Fruit fly (Drosophila melanogaster) whole organism, embryonic: ENCODE results near the gene NimC3.

Source experiments
- Awh ChIP-seq: fragments of 200-800 bp; sonication (Bioruptor generic); IDR thresholded peaks from 2 replicates; pipeline ENCODE4, ENCODE4 v1.3.6; 2022; ENCODE audit warnings: missing biosample characterization, missing genetic modification characterization
- Bgb ChIP-seq: fragments of 200-800 bp; sonication (Bioruptor generic); IDR thresholded peaks from 2 replicates; pipeline ENCODE4 v1.3.6; 2022; ENCODE audit warnings: missing biosample characterization, missing genetic modification characterization; ENCODE audit not compliant: partially characterized antibody
- CG10959 ChIP-seq: fragments of 200-800 bp; sonication (Bioruptor generic); IDR thresholded peaks from 2 replicates; pipeline ENCODE4 v1.3.6; 2022; ENCODE audit warnings: missing biosample characterization, missing genetic modification characterization
- CG11456 ChIP-seq: fragments of 200-800 bp; sonication (Bioruptor generic); IDR thresholded peaks from 3 replicates; pipeline ENCODE4 v1.3.6; 2022; ENCODE audit warnings: missing biosample characterization, missing genetic modification characterization
- CG12071 ChIP-seq: fragments of 200-800 bp; sonication (Bioruptor generic); optimal IDR thresholded peaks from 3 replicates; lab custom pipeline; 2018; ENCODE audit warnings: missing biosample characterization, mild to moderate bottlenecking, missing genetic modification characterization
- CG13123 ChIP-seq: fragments of 200-800 bp; sonication (Bioruptor generic); optimal IDR thresholded peaks from 2 replicates; lab custom pipeline; 2016; ENCODE audit warnings: missing biosample characterization, missing genetic modification characterization
- CG13775 ChIP-seq: fragments of 200-800 bp; sonication (Bioruptor generic); optimal IDR thresholded peaks from 3 replicates; lab custom pipeline; 2017; ENCODE audit warnings: missing biosample characterization, mild to moderate bottlenecking, missing genetic modification characterization
- CG14860 ChIP-seq: fragments of 200-800 bp; sonication (Bioruptor generic); IDR thresholded peaks from 3 replicates; pipeline ENCODE4 v1.3.6; 2022; ENCODE audit warnings: missing biosample characterization, missing genetic modification characterization; ENCODE audit not compliant: partially characterized antibody
- CG15696 ChIP-seq: fragments of 200-800 bp; sonication (Bioruptor generic); optimal IDR thresholded peaks from 2 replicates; lab custom pipeline; 2019; ENCODE audit warnings: missing biosample characterization, mild to moderate bottlenecking, missing genetic modification characterization, moderate library complexity
- CG16863 ChIP-seq: fragments of 200-800 bp; sonication (Bioruptor generic); optimal IDR thresholded peaks from 3 replicates; lab custom pipeline; 2016; ENCODE audit warnings: missing biosample characterization, missing genetic modification characterization
- CG17385 ChIP-seq: fragments of 200-800 bp; sonication (Bioruptor generic); optimal IDR thresholded peaks from 3 replicates; lab custom pipeline; 2018; ENCODE audit warnings: missing biosample characterization, mild to moderate bottlenecking, missing genetic modification characterization
- CG17612 ChIP-seq: fragments of 200-800 bp; sonication (Bioruptor generic); IDR thresholded peaks from 2 replicates; pipeline ENCODE4 v1.3.6; 2022; ENCODE audit warnings: missing biosample characterization, missing genetic modification characterization
- CG42726 ChIP-seq: fragments of 200-800 bp; sonication (Bioruptor generic); IDR thresholded peaks from 2 replicates; pipeline ENCODE4 v1.3.6; 2022; ENCODE audit warnings: missing biosample characterization, missing genetic modification characterization; ENCODE audit not compliant: partially characterized antibody
- CG4730 ChIP-seq: fragments of 200-800 bp; sonication (Bioruptor generic); IDR thresholded peaks from 2 replicates; pipeline ENCODE4 v1.3.6; 2022; ENCODE audit warnings: missing biosample characterization, missing genetic modification characterization
- CG6654 ChIP-seq: fragments of 200-800 bp; sonication (Bioruptor generic); optimal IDR thresholded peaks from 2 replicates; lab custom pipeline; 2017; ENCODE audit warnings: missing biosample characterization, mild to moderate bottlenecking, missing genetic modification characterization
- CG7271 ChIP-seq: fragments of 200-800 bp; sonication (Bioruptor generic); optimal IDR thresholded peaks from 2 replicates; lab custom pipeline; 2018; ENCODE audit warnings: missing biosample characterization, mild to moderate bottlenecking, missing genetic modification characterization, moderate library complexity
- D19A ChIP-seq: fragments of 200-800 bp; optimal IDR thresholded peaks from 3 replicates; lab custom pipeline; 2019; ENCODE audit warnings: missing biosample characterization, mild to moderate bottlenecking, missing genetic modification characterization, moderate library complexity
- D19B ChIP-seq: fragments of 200-800 bp; sonication (Bioruptor generic); optimal IDR thresholded peaks from 2 replicates; lab custom pipeline; 2017; ENCODE audit warnings: missing biosample characterization, mild to moderate bottlenecking, missing genetic modification characterization
- Dbx ChIP-seq: fragments of 200-800 bp; sonication (Bioruptor generic); IDR thresholded peaks from 3 replicates; pipeline ENCODE4 v1.3.6; 2022; ENCODE audit warnings: missing biosample characterization, missing genetic modification characterization
- Deaf1 ChIP-seq: fragments of 200-800 bp; optimal IDR thresholded peaks from 3 replicates; lab custom pipeline; 2019; ENCODE audit warnings: missing biosample characterization, mild to moderate bottlenecking, missing genetic modification characterization, moderate library complexity
- E2f1 ChIP-seq: fragments of 200-800 bp; sonication (Bioruptor generic); IDR thresholded peaks from 2 replicates; pipeline ENCODE4 v1.3.6; 2022; ENCODE audit warnings: missing biosample characterization, missing genetic modification characterization
- Ets65A ChIP-seq: fragments of 200-800 bp; sonication (Bioruptor generic); peaks from one replicate; lab custom pipeline; 2016; ENCODE audit warnings: missing biosample characterization, missing genetic modification characterization
- Fer1 ChIP-seq: fragments of 200-800 bp; sonication (Bioruptor generic); optimal IDR thresholded peaks from 2 replicates; lab custom pipeline; 2017; ENCODE audit warnings: missing biosample characterization, mild to moderate bottlenecking, missing genetic modification characterization
- Kr ChIP-seq: fragments of 200-800 bp; sonication (Bioruptor generic); optimal IDR thresholded peaks from 2 replicates; lab custom pipeline; 2017; ENCODE audit warnings: missing biosample characterization, mild to moderate bottlenecking, missing genetic modification characterization
- MTF-1 ChIP-seq: fragments of 200-800 bp; sonication (Bioruptor generic); optimal IDR thresholded peaks from 2 replicates; lab custom pipeline; 2018; ENCODE audit warnings: missing biosample characterization, mild to moderate bottlenecking, missing genetic modification characterization, borderline replicate concordance
- Trl ChIP-seq, 3 experiments: fragments of >200 bp in 2 of 3; fragments of 200-800 bp in 1 of 3; sonication (Bioruptor generic) in 1 of 3; optimal IDR thresholded peaks; 2 replicates in 1 of 3; 3 replicates in 2 of 3; lab custom pipeline; 2016 to 2017; ENCODE audit warnings: missing biosample characterization in 1 of 3, missing genetic modification characterization in 1 of 3
- YL-1 ChIP-seq: fragments of 200-800 bp; sonication (Bioruptor generic); optimal IDR thresholded peaks from 3 replicates; lab custom pipeline; 2017; ENCODE audit warnings: missing biosample characterization, mild to moderate bottlenecking, missing genetic modification characterization
- ab ChIP-seq: fragments of 200-800 bp; sonication (Bioruptor generic); optimal IDR thresholded peaks from 2 replicates; lab custom pipeline; 2016; ENCODE audit warnings: missing biosample characterization, missing genetic modification characterization
- abd-A ChIP-seq: fragments of 200-800 bp; sonication (Bioruptor generic); optimal IDR thresholded peaks from 3 replicates; lab custom pipeline; 2019; ENCODE audit warnings: missing biosample characterization, mild to moderate bottlenecking, missing genetic modification characterization, moderate library complexity
- bsh ChIP-seq, 2 experiments: fragments of 200-800 bp; sonication (Bioruptor generic); optimal IDR thresholded peaks; 2 replicates each; lab custom pipeline; 2017 to 2018; ENCODE audit warnings: mild to moderate bottlenecking in 2 of 2, missing biosample characterization in 2 of 2, missing genetic modification characterization in 2 of 2, moderate library complexity in 1 of 2
- caup ChIP-seq: fragments of 200-800 bp; sonication (Bioruptor generic); optimal IDR thresholded peaks from 3 replicates; lab custom pipeline; 2017; ENCODE audit warnings: missing biosample characterization, mild to moderate bottlenecking, missing genetic modification characterization, moderate library complexity; ENCODE audit not compliant: severe bottlenecking
- cg ChIP-seq: fragments of 200-800 bp; sonication (Bioruptor generic); optimal IDR thresholded peaks from 3 replicates; lab custom pipeline; 2019; ENCODE audit warnings: missing biosample characterization, mild to moderate bottlenecking, missing genetic modification characterization, moderate library complexity
- chif ChIP-seq, 2 experiments: fragments of 200-800 bp; sonication (Bioruptor generic); optimal IDR thresholded peaks; 3 replicates each; lab custom pipeline; 2016; ENCODE audit warnings: missing biosample characterization in 2 of 2, missing genetic modification characterization in 2 of 2
- ewg ChIP-seq: fragments of 200-800 bp; sonication (Bioruptor generic); optimal IDR thresholded peaks from 3 replicates; lab custom pipeline; 2017; ENCODE audit warnings: mild to moderate bottlenecking, missing biosample characterization, missing genetic modification reagents, missing genetic modification characterization
- gem ChIP-seq: fragments of 200-800 bp; sonication (Bioruptor generic); optimal IDR thresholded peaks from 2 replicates; lab custom pipeline; 2019; ENCODE audit warnings: missing biosample characterization, mild to moderate bottlenecking, missing genetic modification characterization, moderate library complexity
- grn ChIP-seq: fragments of 200-800 bp; sonication (Bioruptor generic); optimal IDR thresholded peaks from 3 replicates; lab custom pipeline; 2017; ENCODE audit warnings: missing biosample characterization, missing genetic modification characterization
- gsb ChIP-seq: fragments of 200-800 bp; sonication (Bioruptor generic); IDR thresholded peaks from 2 replicates; pipeline ENCODE4 v1.3.6; 2022; ENCODE audit warnings: missing biosample characterization, missing genetic modification characterization
- kay ChIP-seq: fragments of 200-800 bp; sonication (Bioruptor generic); optimal IDR thresholded peaks from 2 replicates; lab custom pipeline; 2016; ENCODE audit warnings: missing biosample characterization, missing genetic modification characterization
- klu ChIP-seq: fragments of 200-800 bp; sonication (Bioruptor generic); IDR thresholded peaks from 2 replicates; pipeline ENCODE4 v1.3.6; 2022; ENCODE audit warnings: missing biosample characterization, missing genetic modification characterization
- kni ChIP-seq: fragments of 200-800 bp; sonication (Bioruptor generic); optimal IDR thresholded peaks from 3 replicates; lab custom pipeline; 2017; ENCODE audit warnings: mild to moderate bottlenecking, missing biosample characterization, missing genetic modification reagents, missing genetic modification characterization
- lilli ChIP-seq: fragments of 200-800 bp; sonication (Bioruptor generic); optimal IDR thresholded peaks from 3 replicates; lab custom pipeline; 2016; ENCODE audit warnings: missing biosample characterization, missing genetic modification characterization
- rib ChIP-seq: fragments of 200-800 bp; sonication (Bioruptor generic); IDR thresholded peaks from 2 replicates; pipeline ENCODE4 v1.3.6; 2022; ENCODE audit warnings: missing biosample characterization, missing genetic modification characterization
- slbo ChIP-seq: fragments of 200-800 bp; sonication (Bioruptor generic); IDR thresholded peaks from 2 replicates; pipeline ENCODE4 v1.3.6; 2022; ENCODE audit warnings: missing biosample characterization, missing genetic modification characterization
- vvl ChIP-seq: fragments of 200-800 bp; sonication (Bioruptor generic); IDR thresholded peaks from 2 replicates; pipeline ENCODE4 v1.3.6; 2022; ENCODE audit warnings: missing biosample characterization, missing genetic modification characterization
- yki ChIP-seq: fragments of >200 bp; optimal IDR thresholded peaks from 3 replicates; lab custom pipeline; 2018
- zfh1 ChIP-seq: fragments of 200-800 bp; sonication (Bioruptor generic); IDR thresholded peaks from 3 replicates; pipeline ENCODE4 v1.3.6; 2022; ENCODE audit warnings: missing biosample characterization, missing genetic modification characterization
- zfh2 ChIP-seq: fragments of 200-800 bp; sonication (Bioruptor generic); optimal IDR thresholded peaks from 2 replicates; lab custom pipeline; 2016; ENCODE audit warnings: missing biosample characterization, missing genetic modification characterization

Gene NimC3

DNA sequence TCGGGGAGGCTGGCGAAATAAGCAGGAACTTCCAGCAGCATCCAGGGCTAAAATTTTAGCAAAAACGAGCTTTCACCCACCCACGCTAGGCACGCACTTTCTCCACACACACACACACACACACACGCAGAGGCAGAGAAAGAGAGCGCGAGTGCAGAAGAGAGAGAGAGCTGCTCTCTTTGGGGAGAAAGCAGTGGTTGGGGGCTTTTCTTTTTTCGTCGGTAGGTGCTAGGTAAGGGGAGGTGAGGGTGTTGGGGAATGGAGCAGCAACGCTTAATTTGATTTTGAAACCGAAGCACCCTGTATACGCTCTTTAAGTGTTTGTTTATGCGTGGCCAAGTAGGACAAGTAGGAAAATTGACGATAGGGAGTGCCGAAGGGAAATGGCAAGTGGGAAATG lies 34.3 kb upstream of the NimC3 start (continued):
- TF ChIP-seq CG17385 (GFP tag; lab: Kevin White, UChicago) (no peak), Trl (optimal IDR thresholded peaks at IDR 0.05; lab: Kevin White, UChicago) (peak; percentile 75 to 78), Trl (GFP tag; optimal IDR thresholded peaks at IDR 0.05; lab: Kevin White, UChicago) (no peak), Dbx (GFP tag; lab: Robert Waterston, UW) (no peak), CG10959 (GFP tag; lab: Robert Waterston, UW) (no peak), Deaf1 (tag; lab: Kevin White, UChicago) (peak; percentile 59), grn (GFP tag; lab: Kevin White, UChicago) (no peak), CG7271 (no peak), CG12071 (GFP tag; lab: Kevin White, UChicago) (no peak), CG42726 (no peak), zfh2 (GFP tag; lab: Kevin White, UChicago) (no peak), CG13123 (GFP tag; lab: Kevin White, UChicago) (no peak), klu (GFP tag; lab: Robert Waterston, UW) (no peak), bsh (GFP tag; optimal IDR thresholded peaks at IDR 0.05; lab: Kevin White, UChicago) (no peak), yki (lab: Kevin White, UChicago) (peak; percentile 18), vvl (GFP tag; lab: Robert Waterston, UW) (no peak), ewg (GFP tag; lab: Kevin White, UChicago) (peak; percentile 18), abd-A (peak; percentile 68)

DNA sequence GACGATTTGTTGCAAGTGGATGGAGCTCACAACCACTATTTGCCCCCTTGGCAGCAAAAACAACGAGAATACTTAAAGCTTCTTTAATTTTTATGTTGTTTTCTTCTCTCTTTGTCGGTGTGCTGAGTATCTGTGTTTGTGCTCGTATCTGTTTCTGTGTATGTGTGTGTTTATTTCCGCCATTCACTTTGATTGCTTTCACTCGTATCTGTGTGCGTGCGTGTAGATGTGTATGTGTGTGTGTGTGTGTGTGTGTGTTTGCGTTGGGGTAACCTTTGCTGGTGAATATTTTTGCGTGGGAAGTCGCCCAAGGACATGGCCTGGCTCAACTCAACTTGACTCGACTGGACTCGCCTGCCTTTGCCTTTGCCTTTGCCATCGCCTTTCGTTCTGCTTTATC lies 29.9 kb upstream of the NimC3 start:
- no peak for TF ChIP-seq Kr (GFP tag; lab: Kevin White, UChicago)
- TF ChIP-seq Trl (optimal IDR thresholded peaks at IDR 0.05; lab: Kevin White, UChicago), result peak in 1 of 2 experiments; percentile 43
- no peak for TF ChIP-seq Trl (GFP tag; optimal IDR thresholded peaks at IDR 0.05; lab: Kevin White, UChicago)
- TF ChIP-seq abd-A, result peak; percentile 94
- TF ChIP-seq kay (GFP tag; lab: Kevin White, UChicago), result no peak
- TF ChIP-seq Ets65A (GFP tag; lab: Kevin White, UChicago), result peak; percentile 67
- no peak for TF ChIP-seq D19B (GFP tag; lab: Kevin White, UChicago)
- peak; percentile 49 for TF ChIP-seq Deaf1 (tag; lab: Kevin White, UChicago)
- TF ChIP-seq caup (GFP tag; lab: Kevin White, UChicago), result no peak
- peak; percentile 70 for TF ChIP-seq cg (GFP tag; lab: Kevin White, UChicago)
- TF ChIP-seq CG11456 (GFP tag; lab: Robert Waterston, UW), result no peak
- TF ChIP-seq, all 482 proteins: peak for 5

DNA sequence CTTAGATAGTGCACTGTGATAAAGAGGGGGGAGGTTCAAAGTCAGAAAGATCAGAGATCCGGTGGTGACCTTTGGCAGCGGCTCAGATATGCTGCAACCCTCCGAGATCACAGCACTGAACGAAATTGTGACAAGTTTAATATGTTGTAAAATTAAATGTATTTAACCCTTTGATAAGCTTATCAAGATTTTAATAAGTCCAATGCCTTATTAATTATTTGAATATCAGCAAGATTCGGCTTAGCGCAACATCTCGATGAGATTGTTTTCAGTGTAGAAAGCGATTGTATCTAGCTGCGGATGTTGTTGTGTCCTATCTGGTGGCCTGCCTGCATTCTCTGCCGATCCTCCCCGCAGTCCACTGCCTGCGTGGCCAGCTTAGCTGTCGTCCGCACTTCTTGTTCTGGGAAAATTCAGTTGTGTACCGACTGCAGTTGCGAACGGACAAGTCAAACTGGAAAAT lies 27.2 kb upstream of the NimC3 start, which contains the start of gene NimC4:
TSS of gene NimC4 (plus strand) at position 413 of the 463 bp plus-strand sequence.
- TF ChIP-seq gem, result peak; percentile 88
- TF ChIP-seq CG17612 (GFP tag; lab: Robert Waterston, UW), result no peak
- TF ChIP-seq E2f1 (GFP tag; lab: Robert Waterston, UW), result 0 out of 2 replicates have a peak, but pooled peaks have one; percentile 48
- TF ChIP-seq abd-A, result no peak
- TF ChIP-seq CG4730 (GFP tag; lab: Robert Waterston, UW), result peak; percentile 68
- TF ChIP-seq CG13123 (GFP tag; lab: Kevin White, UChicago), result peak; percentile 56
- TF ChIP-seq CG6654 (GFP tag; lab: Kevin White, UChicago), result no peak
- TF ChIP-seq zfh1, result peak; percentile 96
- TF ChIP-seq slbo (GFP tag; lab: Robert Waterston, UW), result no peak
- TF ChIP-seq CG15696, result peak; percentile 99
- no peak for TF ChIP-seq gsb
- no peak for TF ChIP-seq YL-1 (GFP tag; lab: Kevin White, UChicago)
- peak; percentile 91 for TF ChIP-seq CG13775 (GFP tag; lab: Kevin White, UChicago)
- TF ChIP-seq Fer1 (GFP tag; lab: Kevin White, UChicago), result no peak
- no peak for TF ChIP-seq Bgb (GFP tag; lab: Robert Waterston, UW)
- TF ChIP-seq D19A (tag; lab: Kevin White, UChicago), result peak; percentile 73
- TF ChIP-seq lilli (GFP tag; lab: Kevin White, UChicago), result peak; percentile 77
- peak; percentile 49; the same call in 1 of the 2 replicates for TF ChIP-seq Awh (GFP tag; lab: Robert Waterston, UW)
- TF ChIP-seq rib, result no peak
- peak; percentile 72 to 94 for TF ChIP-seq chif (GFP tag; optimal IDR thresholded peaks at IDR 0.05; lab: Kevin White, UChicago)
- TF ChIP-seq kni (GFP tag; lab: Kevin White, UChicago), result peak; percentile 36
- no peak for TF ChIP-seq CG14860 (GFP tag; lab: Robert Waterston, UW)
- TF ChIP-seq CG16863 (GFP tag; lab: Kevin White, UChicago), result peak; percentile 70
- peak; percentile 38 for TF ChIP-seq ab
- TF ChIP-seq MTF-1, result peak; percentile 69
